Worm (Caenorhabditis elegans): ENCODE measurements around the gene Y26G10.4.

DNA sequence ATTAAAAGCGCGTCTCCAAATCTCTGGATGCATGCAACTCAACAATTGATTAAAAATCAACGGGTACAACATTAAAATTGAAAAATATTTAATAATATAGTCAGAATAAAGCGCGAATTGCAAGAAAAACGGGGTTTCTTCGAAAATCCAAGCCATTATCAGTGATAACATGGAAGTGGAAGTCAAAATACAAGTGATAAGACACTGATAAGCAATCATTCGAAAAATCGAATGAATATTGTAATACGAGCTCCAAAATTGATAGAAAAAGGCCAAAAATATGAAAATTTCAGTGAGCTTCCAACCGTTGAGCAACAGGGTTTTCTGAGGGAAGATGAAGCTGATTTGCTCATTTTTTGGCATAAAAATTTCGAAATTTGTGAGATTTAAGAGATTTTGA is 4.7 kb downstream of the Y26G10.4 start:
- no peak for TF ChIP-seq nhr-10 (tag; optimal IDR thresholded peaks at IDR 0.05)
- TF ChIP-seq mdl-1 (tag; optimal IDR thresholded peaks at IDR 0.05) = no peak
- TF ChIP-seq aly-2 (tag; optimal IDR thresholded peaks at IDR 0.05) = no peak
- no peak for TF ChIP-seq ztf-4 (tag; optimal IDR thresholded peaks at IDR 0.05)
- no peak for TF ChIP-seq nhr-25 (tag; optimal IDR thresholded peaks at IDR 0.05)
- no peak for TF ChIP-seq dmd-4 (tag; optimal IDR thresholded peaks at IDR 0.05)
- TF ChIP-seq fos-1 (tag; optimal IDR thresholded peaks at IDR 0.05) = peak; percentile 25
